Worm (Caenorhabditis elegans) whole organism, L4 larva: ENCODE results near the gene ZK688.5.

Experiments
- R02D3.7 ChIP-seq: fragments of 150-350 bp; sonication (generic microtip); optimal IDR thresholded peaks from 3 replicates; lab custom pipeline; 2014; ENCODE audit warnings: missing biosample characterization, missing genetic modification characterization
- ZK337.2 ChIP-seq: fragments of 200-800 bp; sonication (Bioruptor generic); IDR thresholded peaks from 2 replicates; pipeline ENCODE4 v1.3.6; 2022; ENCODE audit warnings: missing genetic modification reagents, missing genetic modification characterization, missing compliant biosample characterization
- fos-1 ChIP-seq: fragments of 150-350 bp; optimal IDR thresholded peaks from 2 replicates; lab custom pipeline; 2014; ENCODE audit warnings: missing biosample characterization, missing genetic modification characterization
- hlh-11 ChIP-seq: fragments of 200-800 bp; sonication (Bioruptor generic); optimal IDR thresholded peaks from 2 replicates; lab custom pipeline; 2018; ENCODE audit warnings: mild to moderate bottlenecking, missing genetic modification characterization, missing compliant biosample characterization
- nhr-42 ChIP-seq: fragments of 200-800 bp; sonication (Bioruptor generic); IDR thresholded peaks from 2 replicates; pipeline ENCODE4 v1.3.6; 2022; ENCODE audit warnings: missing genetic modification characterization, missing compliant biosample characterization
- pha-4 ChIP-seq, 2 experiments: fragments of 150-350 bp in 1 of 2; fragments of 200-800 bp in 1 of 2; sonication (Bioruptor generic) in 1 of 2; IDR thresholded peaks in 1 of 2; optimal IDR thresholded peaks in 1 of 2; 2 replicates each; pipeline versions ENCODE4 v1.3.6 to Lab custom; 2014 to 2022; ENCODE audit warnings: missing genetic modification characterization in 2 of 2, missing genetic modification reagents in 2 of 2, missing biosample characterization in 1 of 2, missing compliant biosample characterization in 1 of 2
- pqm-1 ChIP-seq: sonication (generic microtip); optimal IDR thresholded peaks from 2 replicates; lab custom pipeline; 2017; ENCODE audit warnings: missing biosample characterization, missing genetic modification characterization

- TF ChIP-seq fos-1 (tag; lab: Kevin White, UChicago) = no peak
- TF ChIP-seq nhr-42 = no peak
- no peak for TF ChIP-seq R02D3.7 (tag; lab: Kevin White, UChicago)
- no peak for TF ChIP-seq ZK337.2 (GFP tag; lab: Robert Waterston, UW)
- no peak for TF ChIP-seq pqm-1
- TF ChIP-seq pha-4 (GFP tag; IDR thresholded peaks at IDR 0.05; lab: Robert Waterston, UW) = no peak
- TF ChIP-seq pha-4 (tag; optimal IDR thresholded peaks at IDR 0.05; lab: Kevin White, UChicago) = no peak
- no peak for TF ChIP-seq hlh-11 (tag; lab: Kevin White, UChicago)
These were observed 52.3 kb downstream of the ZK688.5 start, which contains the start of gene ceh-23 for ce11 chrIII:7838907-7839642.
